Fruit fly (Drosophila melanogaster) whole organism, wandering third instar larva: ENCODE data around the gene CaMKI.
A peak's percentile ranks its signal among the peaks of the same experiment; 100 is the strongest.

Source experiments
- CG32264 ChIP-seq: fragments of 200-800 bp; sonication (Bioruptor generic); optimal IDR thresholded peaks from 2 replicates; lab custom pipeline; 2016; ENCODE audit warnings: missing biosample characterization, missing genetic modification characterization
- CG9705 ChIP-seq: fragments of 200-800 bp; sonication (Bioruptor generic); optimal IDR thresholded peaks from 2 replicates; lab custom pipeline; 2018; ENCODE audit warnings: missing biosample characterization, mild to moderate bottlenecking, missing genetic modification characterization
- CrebA ChIP-seq: fragments of 200-800 bp; sonication (Bioruptor generic); optimal IDR thresholded peaks from 2 replicates; lab custom pipeline; 2016; ENCODE audit warnings: missing biosample characterization, mild to moderate bottlenecking, missing genetic modification characterization, borderline replicate concordance
- Dfd ChIP-seq: fragments of >200 bp; optimal IDR thresholded peaks from 2 replicates; lab custom pipeline; 2017; ENCODE audit warnings: missing biosample characterization, missing genetic modification characterization
- Dif ChIP-seq: fragments of 200-275, 200-300 bp; sonication (Bioruptor generic); optimal IDR thresholded peaks from 2 replicates; lab custom pipeline; 2018; ENCODE audit warnings: missing biosample characterization, missing genetic modification characterization; ENCODE audit not compliant: partially characterized antibody
- Hnf4 ChIP-seq: fragments of 200-800 bp; sonication (Bioruptor generic); optimal IDR thresholded peaks from 2 replicates; lab custom pipeline; 2016; ENCODE audit warnings: missing biosample characterization, mild to moderate bottlenecking, missing genetic modification characterization
- Hr83 ChIP-seq: fragments of 200-300 bp; sonication (Bioruptor generic); optimal IDR thresholded peaks from 2 replicates; lab custom pipeline; 2016; ENCODE audit warnings: missing biosample characterization, mild to moderate bottlenecking, missing genetic modification characterization, moderate library complexity; ENCODE audit not compliant: poor library complexity, severe bottlenecking
- Jra ChIP-seq: sonication (Bioruptor generic); optimal IDR thresholded peaks from 2 replicates; lab custom pipeline; 2016; ENCODE audit warnings: missing biosample characterization, missing genetic modification characterization
- Myc ChIP-seq: fragments of >200 bp; optimal IDR thresholded peaks from 2 replicates; lab custom pipeline; 2017
- N ChIP-seq: fragments of >200 bp; optimal IDR thresholded peaks from 2 replicates; lab custom pipeline; 2018; ENCODE audit warnings: missing biosample characterization, missing external identifiers, missing genetic modification characterization
- OdsH ChIP-seq: fragments of 200-800 bp; sonication (Bioruptor generic); optimal IDR thresholded peaks from 2 replicates; lab custom pipeline; 2016; ENCODE audit warnings: missing biosample characterization, mild to moderate bottlenecking, missing genetic modification characterization
- Rel ChIP-seq, 2 experiments: fragments of 200-800 bp; sonication (Bioruptor generic) in 1 of 2; optimal IDR thresholded peaks; 2 replicates in 1 of 2; 3 replicates in 1 of 2; lab custom pipeline; 2016 to 2019; ENCODE audit warnings: mild to moderate bottlenecking in 2 of 2, missing biosample characterization in 2 of 2, missing genetic modification characterization in 2 of 2, moderate library complexity in 1 of 2
- Sp1 ChIP-seq: fragments of 200-800 bp; sonication (Bioruptor generic); optimal IDR thresholded peaks from 3 replicates; lab custom pipeline; 2019; ENCODE audit warnings: missing biosample characterization, mild to moderate bottlenecking, missing genetic modification characterization, moderate library complexity
- Vsx2 ChIP-seq: fragments of 200-300, 225-300 bp; sonication (Bioruptor generic); optimal IDR thresholded peaks from 2 replicates; lab custom pipeline; 2018; ENCODE audit warnings: missing biosample characterization, missing genetic modification characterization; ENCODE audit not compliant: partially characterized antibody
- br ChIP-seq: fragments of 200-800 bp; sonication (Bioruptor generic); optimal IDR thresholded peaks from 2 replicates; lab custom pipeline; 2016; ENCODE audit warnings: missing biosample characterization, missing genetic modification characterization
- brk ChIP-seq: fragments of 200-800 bp; sonication (Bioruptor generic); optimal IDR thresholded peaks from 2 replicates; lab custom pipeline; 2016; ENCODE audit warnings: missing biosample characterization, mild to moderate bottlenecking, missing genetic modification characterization
- dl ChIP-seq, 2 experiments: fragments of 175-275, 200-275 bp in 1 of 2; fragments of 200-275 bp in 1 of 2; sonication (Bioruptor generic); optimal IDR thresholded peaks; lab custom pipeline; 2018; ENCODE audit warnings: mild to moderate bottlenecking in 2 of 2, missing biosample characterization in 2 of 2, missing genetic modification characterization in 2 of 2, moderate library complexity in 2 of 2; ENCODE audit not compliant: partially characterized antibody in 2 of 2, insufficient read depth in 1 of 2
- dmrt93B ChIP-seq: fragments of 200-800 bp; sonication (Bioruptor generic); optimal IDR thresholded peaks from 2 replicates; lab custom pipeline; 2018; ENCODE audit warnings: missing biosample characterization, mild to moderate bottlenecking, missing genetic modification characterization
- foxo ChIP-seq, 2 experiments: fragments of 200-800 bp; sonication (Bioruptor generic); optimal IDR thresholded peaks; 2 replicates in 1 of 2; 3 replicates in 1 of 2; lab custom pipeline; 2016 to 2017; ENCODE audit warnings: missing biosample characterization in 2 of 2, missing genetic modification characterization in 2 of 2
- fru ChIP-seq: fragments of 200-800 bp; sonication (Bioruptor generic); optimal IDR thresholded peaks from 3 replicates; lab custom pipeline; 2016; ENCODE audit warnings: missing biosample characterization, mild to moderate bottlenecking, missing genetic modification characterization
- rgr ChIP-seq: fragments of 200-800 bp; sonication (Bioruptor generic); optimal IDR thresholded peaks from 3 replicates; lab custom pipeline; 2016; ENCODE audit warnings: missing biosample characterization, mild to moderate bottlenecking, missing genetic modification characterization
- sv ChIP-seq: fragments of 200-800 bp; sonication (Bioruptor generic); optimal IDR thresholded peaks from 3 replicates; lab custom pipeline; 2016; ENCODE audit warnings: missing biosample characterization, missing genetic modification characterization
- tai ChIP-seq: sonication (Bioruptor generic); optimal IDR thresholded peaks from 2 replicates; lab custom pipeline; 2016; ENCODE audit warnings: missing biosample characterization, missing genetic modification characterization
- usp ChIP-seq: fragments of >200 bp; optimal IDR thresholded peaks from 2 replicates; lab custom pipeline; 2017; ENCODE audit warnings: missing biosample characterization, missing genetic modification characterization
- woc ChIP-seq: sonication (Bioruptor generic); optimal IDR thresholded peaks from 2 replicates; lab custom pipeline; 2016; ENCODE audit warnings: missing biosample characterization, mild to moderate bottlenecking, missing genetic modification characterization

Gene CaMKI

dm6 chr4:498324-498850 is 53.1 kb downstream of the CaMKI start:
- TF ChIP-seq Jra (GFP tag; lab: Kevin White, UChicago) (no peak), CG9705 (GFP tag; lab: Kevin White, UChicago) (no peak), foxo (GFP tag; optimal IDR thresholded peaks at IDR 0.05; lab: Kevin White, UChicago) (no peak), Dfd (GFP tag; lab: Kevin White, UChicago) (no peak), Vsx2 (GFP tag; lab: Kevin White, UChicago) (no peak), N (GFP tag; lab: Kevin White, UChicago) (no peak), tai (no peak), Myc (lab: Kevin White, UChicago) (no peak), Hr83 (GFP tag; lab: Kevin White, UChicago) (no peak), CG32264 (GFP tag; lab: Kevin White, UChicago) (no peak), woc (GFP tag; lab: Kevin White, UChicago) (no peak)

- TF ChIP-seq usp (GFP tag; lab: Kevin White, UChicago): no peak
- TF ChIP-seq Dfd (GFP tag; lab: Kevin White, UChicago): peak; percentile 69
- TF ChIP-seq dmrt93B (GFP tag; lab: Kevin White, UChicago): no peak
Measured at dm6 chr4:499080-499479, 53.8 kb downstream of the CaMKI start.

- peak; percentile 71 for TF ChIP-seq Jra (GFP tag; lab: Kevin White, UChicago)
- no peak for TF ChIP-seq br (GFP tag; lab: Kevin White, UChicago)
- TF ChIP-seq usp (GFP tag; lab: Kevin White, UChicago): no peak
- peak; percentile 2 for TF ChIP-seq Sp1
- TF ChIP-seq brk (GFP tag; lab: Kevin White, UChicago): peak; percentile 35
- no peak for TF ChIP-seq tai
- TF ChIP-seq Dif (GFP tag; lab: Kevin White, UChicago): peak; percentile 83
- TF ChIP-seq Vsx2 (GFP tag; lab: Kevin White, UChicago): peak; percentile 94
- peak; percentile 78 to 87 for TF ChIP-seq dl (GFP tag; optimal IDR thresholded peaks at IDR 0.05; lab: Kevin White, UChicago; ENCODE audit: insufficient read depth in 1 of 2, partially characterized antibody in 2 of 2)
- peak; percentile 45 for TF ChIP-seq Rel (GFP tag; optimal IDR thresholded peaks at IDR 0.05; lab: Kevin White, UChicago)
- no peak for TF ChIP-seq Rel (tag; optimal IDR thresholded peaks at IDR 0.05; lab: Kevin White, UChicago)
- TF ChIP-seq sv (GFP tag; lab: Kevin White, UChicago): no peak
- peak; percentile 88 for TF ChIP-seq fru (GFP tag; lab: Kevin White, UChicago)
- TF ChIP-seq OdsH (GFP tag; lab: Kevin White, UChicago): peak; percentile 25
- TF ChIP-seq CrebA: peak; percentile 52
- peak; percentile 4 for TF ChIP-seq Hnf4 (GFP tag; lab: Kevin White, UChicago)
- peak; percentile 16 for TF ChIP-seq rgr
Measured at dm6 chr4:501479-501993, 56.2 kb downstream of the CaMKI start, which contains the start of gene zfh2. TSS of gene zfh2 (plus strand) at chr4:501810.

dm6 chr4:502510-503087 is 57.3 kb downstream of the CaMKI start:
- TF ChIP-seq Dif (GFP tag; lab: Kevin White, UChicago) (peak; percentile 6), CG9705 (GFP tag; lab: Kevin White, UChicago) (no peak)
